Worm (Caenorhabditis elegans): ENCODE data around the gene elof-1.
A peak's percentile ranks its signal among the peaks of the same experiment; 100 is the strongest.

The elof-1 gene

DNA sequence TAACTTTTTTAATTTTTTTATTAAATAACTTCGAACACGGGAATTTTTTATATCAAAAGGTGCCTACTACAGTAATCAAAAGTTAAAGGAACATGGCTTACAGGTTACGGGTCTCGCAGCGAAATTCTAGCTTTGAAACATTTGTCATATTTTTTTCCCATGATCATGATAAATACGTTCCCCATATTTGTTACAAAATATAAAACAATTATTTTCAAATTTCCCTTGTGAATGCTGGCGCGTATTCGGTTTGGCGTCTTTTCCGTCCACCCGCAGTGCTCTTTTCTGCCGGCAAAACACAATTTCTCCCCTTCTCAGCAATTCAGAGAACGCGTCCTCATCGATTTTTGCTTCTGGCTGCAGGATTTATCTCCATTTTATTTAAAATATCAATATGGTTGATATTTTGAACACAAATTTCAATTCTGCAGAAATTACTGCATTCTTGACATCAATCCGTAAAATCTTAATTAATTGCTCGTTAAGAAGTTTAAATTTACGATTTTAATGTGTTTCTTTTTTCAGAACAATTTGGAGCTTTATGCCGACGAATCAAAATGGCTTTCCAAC, 15.7 kb downstream of the elof-1 start, which contains the start of gene imb-2 (continued):
- TF ChIP-seq B0261.1 (tag; optimal IDR thresholded peaks at IDR 0.05) = no peak
- no peak for TF ChIP-seq hmg-20 (GFP tag; IDR thresholded peaks at IDR 0.05)
- TF ChIP-seq madf-8 (GFP tag; conservative IDR thresholded peaks at IDR 0.05) = peak; percentile 49
- no peak for TF ChIP-seq K11D2.4 (GFP tag; IDR thresholded peaks at IDR 0.05)
- TF ChIP-seq tlf-1 (GFP tag; optimal IDR thresholded peaks at IDR 0.05) = no peak
- TF ChIP-seq lsy-27 (tag; optimal IDR thresholded peaks at IDR 0.05; ENCODE audit: borderline replicate concordance, insufficient read depth) = no peak

DNA sequence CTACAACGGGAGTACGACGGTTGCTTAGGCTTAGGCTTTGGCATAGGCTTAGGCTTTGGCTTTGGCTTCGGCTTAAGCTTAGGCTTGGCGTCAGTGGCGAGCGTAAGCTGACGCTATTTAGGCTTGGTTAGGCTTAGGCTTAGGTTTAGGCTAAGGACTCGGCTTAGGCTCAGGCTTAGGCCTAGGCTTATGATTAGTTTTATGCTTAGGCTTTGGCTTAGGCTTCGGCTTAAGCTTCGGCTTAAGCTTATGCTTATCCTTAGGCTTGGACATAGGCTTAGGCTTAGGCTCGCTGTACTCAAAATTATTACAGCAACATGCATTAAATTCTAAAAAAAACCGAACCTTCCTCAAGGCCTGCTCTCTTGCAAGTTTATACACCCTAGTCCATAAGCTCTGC, 25.1 kb downstream of the elof-1 start:
- TF ChIP-seq dox-1 (GFP tag; IDR thresholded peaks at IDR 0.05) (no peak), Y53F4B.3 (GFP tag; IDR thresholded peaks at IDR 0.05) (no peak), F39B2.1 (GFP tag; IDR thresholded peaks at IDR 0.05) (no peak), akir-1 (GFP tag; optimal IDR thresholded peaks at IDR 0.05) (no peak), hrde-1 (tag; optimal IDR thresholded peaks at IDR 0.05; ENCODE audit: borderline replicate concordance) (no peak)

DNA sequence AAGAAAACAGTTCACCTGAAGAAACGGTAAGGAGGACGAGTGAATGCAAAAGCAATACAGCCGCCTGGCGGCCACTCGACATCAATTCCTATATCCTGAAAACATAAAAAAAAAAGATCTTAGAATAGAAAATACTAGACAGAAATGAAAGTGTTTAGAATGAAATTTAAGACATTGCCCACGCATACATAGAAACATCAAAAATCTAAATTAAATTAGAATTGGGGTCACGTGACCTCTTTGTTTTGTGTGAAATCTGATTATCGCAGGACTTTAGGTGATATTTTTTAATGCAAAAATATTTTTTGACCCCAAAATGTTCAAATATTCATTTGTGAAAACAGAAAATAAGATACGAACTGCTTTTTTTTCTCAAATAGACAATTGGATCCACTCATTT, 28.3 kb downstream of the elof-1 start, which contains the start of gene acr-20:
Gene acr-20, minus strand, starts transcription at position 101 of the 400 bp plus-strand sequence.
- TF ChIP-seq cebp-2 (GFP tag; IDR thresholded peaks at IDR 0.05) (no peak), hmg-1.2 (GFP tag; IDR thresholded peaks at IDR 0.05) (no peak)

DNA sequence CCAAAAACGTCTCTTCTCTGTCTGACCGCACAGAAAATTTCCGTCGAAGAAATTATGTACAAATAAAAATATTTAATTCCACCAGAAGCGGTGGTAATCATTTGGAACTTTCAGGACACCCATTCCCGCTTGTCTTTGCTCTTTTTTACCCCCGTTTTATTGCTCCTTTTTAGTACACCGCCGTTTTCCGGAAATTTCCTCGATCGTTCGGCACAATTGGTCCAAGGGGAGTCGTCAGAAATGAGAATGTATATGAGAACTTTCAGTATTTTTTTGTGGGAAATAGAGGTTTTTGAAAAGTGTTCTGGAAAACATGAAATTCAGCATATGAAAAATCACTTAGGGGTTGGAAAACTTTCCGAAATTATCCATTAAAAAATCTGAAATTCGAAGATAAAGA, 31.2 kb downstream of the elof-1 start:
- TF ChIP-seq bed-1 (GFP tag; IDR thresholded peaks at IDR 0.05) (no peak), B0019.2 (GFP tag; conservative IDR thresholded peaks at IDR 0.05) (no peak), ztf-22 (GFP tag; optimal IDR thresholded peaks at IDR 0.05) (no peak), hmg-20 (GFP tag; IDR thresholded peaks at IDR 0.05) (no peak), F55B11.4 (tag; optimal IDR thresholded peaks at IDR 0.05; ENCODE audit: borderline replicate concordance, insufficient read depth) (no peak)

DNA sequence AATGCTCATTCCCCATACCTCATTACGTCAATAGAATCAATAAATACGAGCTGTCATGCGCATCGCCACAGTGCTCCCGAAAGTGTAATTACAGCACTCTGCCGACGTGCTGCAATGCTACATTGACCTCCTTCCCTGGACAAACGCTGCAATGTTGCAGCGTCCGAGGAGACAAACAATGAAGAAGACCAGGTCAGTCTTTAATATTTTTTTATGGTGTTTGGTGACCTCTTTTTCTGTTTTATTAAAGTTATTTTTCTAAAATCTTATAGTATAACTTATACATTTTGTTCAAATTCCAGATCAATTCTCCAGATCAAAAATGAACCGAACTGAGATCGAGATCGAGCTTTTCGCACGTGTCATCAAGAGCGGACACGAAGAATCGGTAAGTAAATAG, 31.9 kb downstream of the elof-1 start, which contains the start of gene sdz-26:
Gene sdz-26, plus strand, starts transcription at position 301 of the 400 bp plus-strand sequence.
- TF ChIP-seq F52B5.7 (tag; optimal IDR thresholded peaks at IDR 0.05) = no peak
- no peak for TF ChIP-seq zim-3 (tag; optimal IDR thresholded peaks at IDR 0.05)
- no peak for TF ChIP-seq snpc-1.1 (tag; optimal IDR thresholded peaks at IDR 0.05; ENCODE audit: insufficient read depth)
- TF ChIP-seq madf-10 (tag; optimal IDR thresholded peaks at IDR 0.05) = no peak
- TF ChIP-seq hsf-1 (GFP tag; IDR thresholded peaks at IDR 0.05) = no peak
- TF ChIP-seq ceh-79 (tag; optimal IDR thresholded peaks at IDR 0.05) = no peak
- no peak for TF ChIP-seq him-1 (tag; optimal IDR thresholded peaks at IDR 0.05)
- no peak for TF ChIP-seq ztf-6 (GFP tag; IDR thresholded peaks at IDR 0.05)
- TF ChIP-seq tbx-9 (tag; optimal IDR thresholded peaks at IDR 0.05; ENCODE audit: borderline replicate concordance) = no peak
- TF ChIP-seq sdz-38 (tag; optimal IDR thresholded peaks at IDR 0.05) = no peak
- TF ChIP-seq ztf-18 (tag; optimal IDR thresholded peaks at IDR 0.05) = no peak
- no peak for TF ChIP-seq hmg-1.2 (GFP tag; IDR thresholded peaks at IDR 0.05)

DNA sequence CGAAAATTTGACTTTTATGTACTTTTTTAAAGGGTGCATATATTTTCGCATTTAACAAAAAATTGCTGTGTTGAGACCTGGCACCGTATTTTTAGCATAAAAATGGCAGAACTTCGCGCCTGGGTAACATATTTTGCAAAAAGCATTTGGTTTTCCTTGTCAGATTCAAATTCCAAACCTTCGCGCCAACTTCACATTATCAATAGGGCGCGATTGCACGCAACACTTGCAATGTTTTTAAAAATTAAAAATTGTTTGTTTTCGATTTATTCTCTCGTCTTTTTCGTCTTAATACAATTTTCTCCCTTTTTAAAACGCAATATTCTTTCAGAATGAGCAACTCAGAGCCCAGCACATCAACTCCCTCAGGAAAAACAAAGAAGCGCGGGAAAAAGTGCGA, 34.1 kb downstream of the elof-1 start, which contains the start of gene mes-2:
Gene mes-2, plus strand, starts transcription at position 330 of the 400 bp plus-strand sequence.
- TF ChIP-seq ceh-40 (GFP tag; IDR thresholded peaks at IDR 0.05) (no peak), ets-4 (GFP tag; optimal IDR thresholded peaks at IDR 0.05) (no peak), nfya-2 (GFP tag; IDR thresholded peaks at IDR 0.05) (no peak), snpc-3.4 (tag; optimal IDR thresholded peaks at IDR 0.05) (no peak), C06A6.2 (GFP tag; conservative IDR thresholded peaks at IDR 0.05) (no peak), sdz-38 (tag; optimal IDR thresholded peaks at IDR 0.05) (no peak), lsl-1 (GFP tag; optimal IDR thresholded peaks at IDR 0.05) (peak; percentile 64), mcd-1 (GFP tag; IDR thresholded peaks at IDR 0.05) (peak; percentile 98), F55B11.4 (tag; optimal IDR thresholded peaks at IDR 0.05; ENCODE audit: borderline replicate concordance, insufficient read depth) (no peak), Y53F4B.3 (GFP tag; IDR thresholded peaks at IDR 0.05) (no peak), tbp1 (GFP tag; optimal IDR thresholded peaks at IDR 0.05) (peak; percentile 22), athp-1 (tag; optimal IDR thresholded peaks at IDR 0.05) (no peak), ztf-3 (GFP tag; optimal IDR thresholded peaks at IDR 0.05) (no peak), lag-1 (GFP tag; IDR thresholded peaks at IDR 0.05) (no peak), snpc-1.1 (tag; optimal IDR thresholded peaks at IDR 0.05; ENCODE audit: insufficient read depth) (no peak)
